Worm (Caenorhabditis elegans): ENCODE results near the gene F56B3.11.

Gene F56B3.11

ce11 chrIV:829691-830090, 33.3 kb upstream of the F56B3.11 start:
- no peak for TF ChIP-seq hlh-1 (tag; optimal IDR thresholded peaks at IDR 0.05)
- TF ChIP-seq mep-1 (tag; optimal IDR thresholded peaks at IDR 0.05): no peak
- no peak for TF ChIP-seq nhr-12 (tag; optimal IDR thresholded peaks at IDR 0.05)
- TF ChIP-seq elt-3 (tag; optimal IDR thresholded peaks at IDR 0.05): no peak
- no peak for TF ChIP-seq snpc-4 (tag; optimal IDR thresholded peaks at IDR 0.05)
- no peak for TF ChIP-seq mls-2 (tag; optimal IDR thresholded peaks at IDR 0.05)
- TF ChIP-seq unc-120 (tag; optimal IDR thresholded peaks at IDR 0.05; ENCODE audit: poor library complexity, severe bottlenecking): no peak
- TF ChIP-seq cnd-1 (tag; optimal IDR thresholded peaks at IDR 0.05): no peak
- TF ChIP-seq ham-2 (GFP tag; optimal IDR thresholded peaks at IDR 0.05): no peak
- no peak for TF ChIP-seq unc-62 (GFP tag; optimal IDR thresholded peaks at IDR 0.05)
- TF ChIP-seq M03D4.4 (tag; optimal IDR thresholded peaks at IDR 0.05): no peak
- TF ChIP-seq drap-1 (GFP tag; optimal IDR thresholded peaks at IDR 0.05): no peak
- TF ChIP-seq nhr-2 (tag; optimal IDR thresholded peaks at IDR 0.05): no peak
- no peak for TF ChIP-seq lin-13 (tag; optimal IDR thresholded peaks at IDR 0.05)
- no peak for TF ChIP-seq lsy-2 (tag; optimal IDR thresholded peaks at IDR 0.05)
- no peak for TF ChIP-seq ceh-39 (tag; optimal IDR thresholded peaks at IDR 0.05)
- TF ChIP-seq nhr-237 (tag; optimal IDR thresholded peaks at IDR 0.05): no peak
- no peak for TF ChIP-seq nhr-28 (tag; optimal IDR thresholded peaks at IDR 0.05)

ce11 chrIV:829107-829506, 32.7 kb upstream of the F56B3.11 start:
- TF ChIP-seq bed-3 (GFP tag; optimal IDR thresholded peaks at IDR 0.05) (no peak), elt-1 (tag; optimal IDR thresholded peaks at IDR 0.05; ENCODE audit: borderline replicate concordance, insufficient read depth) (no peak), unc-39 (tag; optimal IDR thresholded peaks at IDR 0.05) (no peak), lsy-2 (tag; optimal IDR thresholded peaks at IDR 0.05) (no peak), M03D4.4 (tag; optimal IDR thresholded peaks at IDR 0.05) (no peak)

DNA sequence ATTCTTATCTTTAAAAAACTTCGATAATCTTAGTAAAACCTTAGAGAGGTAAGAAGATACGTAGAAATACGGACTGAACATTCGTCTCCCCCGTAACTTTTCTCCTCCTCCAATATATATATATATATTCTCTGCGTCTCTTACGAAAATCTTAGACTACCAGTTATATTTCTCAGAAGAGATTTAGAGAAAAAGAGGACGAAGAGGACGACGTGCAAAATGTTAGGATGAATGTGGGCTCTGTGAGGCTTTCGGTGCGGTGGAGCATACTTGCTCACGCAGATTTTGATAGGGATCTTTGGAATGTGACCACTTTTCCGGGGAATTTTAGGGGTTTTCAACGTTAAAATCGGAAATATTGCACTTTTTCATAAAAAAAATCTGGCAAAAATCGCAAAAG, 32.1 kb upstream of the F56B3.11 start:
- TF ChIP-seq nhr-2 (tag; optimal IDR thresholded peaks at IDR 0.05): no peak
- TF ChIP-seq ham-2 (GFP tag; optimal IDR thresholded peaks at IDR 0.05): peak; percentile 48
- no peak for TF ChIP-seq ztf-11 (tag; optimal IDR thresholded peaks at IDR 0.05)
- no peak for TF ChIP-seq lin-32 (GFP tag; optimal IDR thresholded peaks at IDR 0.05)
- TF ChIP-seq nhr-12 (tag; optimal IDR thresholded peaks at IDR 0.05): no peak
- no peak for TF ChIP-seq nhr-28 (tag; optimal IDR thresholded peaks at IDR 0.05)
- no peak for TF ChIP-seq elt-3 (tag; optimal IDR thresholded peaks at IDR 0.05)
- peak; percentile 11 for TF ChIP-seq nhr-237 (tag; optimal IDR thresholded peaks at IDR 0.05)
- TF ChIP-seq zip-8 (tag; optimal IDR thresholded peaks at IDR 0.05): no peak
- no peak for TF ChIP-seq tbx-8 (GFP tag; optimal IDR thresholded peaks at IDR 0.05)
- TF ChIP-seq cnd-1 (tag; optimal IDR thresholded peaks at IDR 0.05): no peak
- no peak for TF ChIP-seq ceh-83 (GFP tag; optimal IDR thresholded peaks at IDR 0.05)
- TF ChIP-seq hlh-1 (tag; optimal IDR thresholded peaks at IDR 0.05): peak; percentile 33
- TF ChIP-seq elt-1 (tag; optimal IDR thresholded peaks at IDR 0.05; ENCODE audit: borderline replicate concordance, insufficient read depth): no peak
- TF ChIP-seq ces-1 (GFP tag; optimal IDR thresholded peaks at IDR 0.05): peak; percentile 82
- peak; percentile 10 for TF ChIP-seq unc-120 (tag; optimal IDR thresholded peaks at IDR 0.05; ENCODE audit: poor library complexity, severe bottlenecking)
- no peak for TF ChIP-seq ceh-43 (GFP tag; optimal IDR thresholded peaks at IDR 0.05)
- no peak for TF ChIP-seq blmp-1 (tag; optimal IDR thresholded peaks at IDR 0.05)
- TF ChIP-seq lin-13 (tag; optimal IDR thresholded peaks at IDR 0.05): peak; percentile 19
- TF ChIP-seq M03D4.4 (tag; optimal IDR thresholded peaks at IDR 0.05): no peak
- TF ChIP-seq pha-4 (tag; optimal IDR thresholded peaks at IDR 0.05): peak; percentile 55
- no peak for TF ChIP-seq mab-5 (tag; optimal IDR thresholded peaks at IDR 0.05)
- peak; percentile 65 for TF ChIP-seq lsy-2 (tag; optimal IDR thresholded peaks at IDR 0.05)
- TF ChIP-seq unc-39 (tag; optimal IDR thresholded peaks at IDR 0.05): no peak
- TF ChIP-seq drap-1 (GFP tag; optimal IDR thresholded peaks at IDR 0.05): peak; percentile 9
- TF ChIP-seq bed-3 (GFP tag; optimal IDR thresholded peaks at IDR 0.05): no peak
- TF ChIP-seq mls-2 (tag; optimal IDR thresholded peaks at IDR 0.05): no peak
- no peak for TF ChIP-seq flh-1 (GFP tag; optimal IDR thresholded peaks at IDR 0.05)
- TF ChIP-seq sptf-1 (tag; optimal IDR thresholded peaks at IDR 0.05): no peak
- TF ChIP-seq ceh-39 (tag; optimal IDR thresholded peaks at IDR 0.05): peak; percentile 71
- TF ChIP-seq nhr-76 (tag; optimal IDR thresholded peaks at IDR 0.05): no peak
- no peak for TF ChIP-seq snpc-4 (tag; optimal IDR thresholded peaks at IDR 0.05)
- TF ChIP-seq unc-62 (GFP tag; optimal IDR thresholded peaks at IDR 0.05): peak; percentile 12
- no peak for TF ChIP-seq sem-2 (GFP tag; optimal IDR thresholded peaks at IDR 0.05)
- peak; percentile 65 for TF ChIP-seq mep-1 (tag; optimal IDR thresholded peaks at IDR 0.05)

ce11 chrIV:826145-826544, 29.8 kb upstream of the F56B3.11 start:
- no peak for TF ChIP-seq sptf-1 (tag; optimal IDR thresholded peaks at IDR 0.05)
- no peak for TF ChIP-seq mab-5 (tag; optimal IDR thresholded peaks at IDR 0.05)
- TF ChIP-seq hlh-1 (tag; optimal IDR thresholded peaks at IDR 0.05): no peak
- TF ChIP-seq ceh-43 (GFP tag; optimal IDR thresholded peaks at IDR 0.05): no peak
- no peak for TF ChIP-seq ztf-11 (tag; optimal IDR thresholded peaks at IDR 0.05)
- TF ChIP-seq nhr-2 (tag; optimal IDR thresholded peaks at IDR 0.05): no peak
- TF ChIP-seq bed-3 (GFP tag; optimal IDR thresholded peaks at IDR 0.05): no peak
- no peak for TF ChIP-seq unc-39 (tag; optimal IDR thresholded peaks at IDR 0.05)
- no peak for TF ChIP-seq drap-1 (GFP tag; optimal IDR thresholded peaks at IDR 0.05)
- TF ChIP-seq lsy-2 (tag; optimal IDR thresholded peaks at IDR 0.05): no peak
- TF ChIP-seq ceh-83 (GFP tag; optimal IDR thresholded peaks at IDR 0.05): no peak
- TF ChIP-seq ham-2 (GFP tag; optimal IDR thresholded peaks at IDR 0.05): no peak
- no peak for TF ChIP-seq nhr-28 (tag; optimal IDR thresholded peaks at IDR 0.05)
- no peak for TF ChIP-seq unc-120 (tag; optimal IDR thresholded peaks at IDR 0.05; ENCODE audit: poor library complexity, severe bottlenecking)
- no peak for TF ChIP-seq tbx-8 (GFP tag; optimal IDR thresholded peaks at IDR 0.05)
- TF ChIP-seq cnd-1 (tag; optimal IDR thresholded peaks at IDR 0.05): no peak
- TF ChIP-seq blmp-1 (tag; optimal IDR thresholded peaks at IDR 0.05): no peak
- TF ChIP-seq pha-4 (tag; optimal IDR thresholded peaks at IDR 0.05): no peak
- no peak for TF ChIP-seq elt-1 (tag; optimal IDR thresholded peaks at IDR 0.05; ENCODE audit: borderline replicate concordance, insufficient read depth)

Measured in whole organism, mixed stage, embryonic.